Worm (Caenorhabditis elegans) whole organism, midembryonic: Measurements from ENCODE around the gene B0546.4.

Experiments used
- T22C8.4 ChIP-seq: fragments of 200-800 bp; sonication (Bioruptor generic); IDR thresholded peaks from 2 replicates; pipeline ENCODE4 v1.3.6; 2022; ENCODE audit warnings: missing genetic modification characterization, missing compliant biosample characterization
- cog-1 ChIP-seq: sonication (generic microtip); optimal IDR thresholded peaks from 2 replicates; lab custom pipeline; 2016; ENCODE audit warnings: missing genetic modification characterization, missing compliant biosample characterization
- flt-1 ChIP-seq: fragments of 200-800 bp; sonication (Bioruptor generic); IDR thresholded peaks from 2 replicates; pipeline ENCODE4 v1.3.6; 2022; ENCODE audit warnings: missing genetic modification characterization, missing compliant biosample characterization
- ref-1 ChIP-seq: fragments of 200-800 bp; sonication (Bioruptor generic); conservative IDR thresholded peaks from 2 replicates; pipeline ENCODE4 v1.3.6; 2022; ENCODE audit warnings: missing genetic modification reagents, missing genetic modification characterization, missing compliant biosample characterization
- tab-1 ChIP-seq: fragments of 200-800 bp; sonication (Bioruptor generic); IDR thresholded peaks from 2 replicates; pipeline ENCODE4 v1.3.6; 2022; ENCODE audit warnings: missing genetic modification characterization, missing compliant biosample characterization
- ztf-29 ChIP-seq: fragments of 200-800 bp; sonication (Bioruptor generic); IDR thresholded peaks from 2 replicates; pipeline ENCODE4 v1.3.6; 2022; ENCODE audit warnings: missing genetic modification reagents, missing genetic modification characterization, missing compliant biosample characterization

- TF ChIP-seq ztf-29 (GFP tag; lab: Robert Waterston, UW) (no peak), flt-1 (no peak), cog-1 (tag; lab: Kevin White, UChicago) (no peak), tab-1 (no peak), T22C8.4 (no peak), ref-1 (GFP tag; lab: Robert Waterston, UW) (no peak)
These were observed 31.9 kb downstream of the B0546.4 start for ce11 chrIV:3352019-3352418.
